Fruit fly (Drosophila melanogaster) whole organism, embryonic: Measurements from ENCODE around the gene CG2652.

ENCODE experiments used
- B-H1 ChIP-seq: fragments of 200-800 bp; sonication (Bioruptor generic); IDR thresholded peaks from 3 replicates; pipeline ENCODE4 v1.3.6; 2022; ENCODE audit warnings: missing biosample characterization, missing genetic modification characterization
- Bgb ChIP-seq: fragments of 200-800 bp; sonication (Bioruptor generic); IDR thresholded peaks from 2 replicates; pipeline ENCODE4 v1.3.6; 2022; ENCODE audit warnings: missing biosample characterization, missing genetic modification characterization; ENCODE audit not compliant: partially characterized antibody
- CG10321 ChIP-seq: fragments of 200-800 bp; sonication (Bioruptor generic); IDR thresholded peaks from 2 replicates; pipeline ENCODE4 v1.3.6; 2022; ENCODE audit warnings: missing biosample characterization, missing genetic modification characterization
- CG12236 ChIP-seq: fragments of 200-800 bp; sonication (Bioruptor generic); optimal IDR thresholded peaks from 2 replicates; lab custom pipeline; 2016; ENCODE audit warnings: missing biosample characterization, missing genetic modification characterization
- CG12769 ChIP-seq: fragments of 200-800 bp; sonication (Bioruptor generic); optimal IDR thresholded peaks from 2 replicates; lab custom pipeline; 2019; ENCODE audit warnings: missing biosample characterization, mild to moderate bottlenecking, missing genetic modification characterization, moderate library complexity
- CG13624 ChIP-seq: fragments of 200-800 bp; sonication (Bioruptor generic); optimal IDR thresholded peaks from 2 replicates; lab custom pipeline; 2016; ENCODE audit warnings: missing biosample characterization, missing genetic modification characterization
- CG17186 ChIP-seq: fragments of 200-800 bp; sonication (Bioruptor generic); optimal IDR thresholded peaks from 3 replicates; lab custom pipeline; 2017; ENCODE audit warnings: missing biosample characterization, missing genetic modification reagents, missing genetic modification characterization
- CG17385 ChIP-seq: fragments of 200-800 bp; sonication (Bioruptor generic); optimal IDR thresholded peaks from 3 replicates; lab custom pipeline; 2018; ENCODE audit warnings: missing biosample characterization, mild to moderate bottlenecking, missing genetic modification characterization
- CG17568 ChIP-seq: fragments of 200-800 bp; sonication (Bioruptor generic); optimal IDR thresholded peaks from 2 replicates; lab custom pipeline; 2018; ENCODE audit warnings: missing biosample characterization, mild to moderate bottlenecking, missing genetic modification characterization, moderate library complexity
- CG2202 ChIP-seq: fragments of 200-800 bp; sonication (Bioruptor generic); optimal IDR thresholded peaks from 2 replicates; lab custom pipeline; 2018; ENCODE audit warnings: missing biosample characterization, mild to moderate bottlenecking, missing genetic modification characterization
- CG2889 ChIP-seq: fragments of 200-800 bp; sonication (Bioruptor generic); IDR thresholded peaks from 3 replicates; pipeline ENCODE4 v1.3.6; 2022; ENCODE audit warnings: missing biosample characterization, missing genetic modification characterization
- CG30431 ChIP-seq: fragments of 200-800 bp; sonication (Bioruptor generic); optimal IDR thresholded peaks from 2 replicates; lab custom pipeline; 2017; ENCODE audit warnings: missing biosample characterization, missing genetic modification characterization
- CG31224 ChIP-seq: fragments of 200-800 bp; sonication (Bioruptor generic); IDR thresholded peaks from 2 replicates; pipeline ENCODE4 v1.3.6; 2022; ENCODE audit warnings: missing biosample characterization, missing genetic modification characterization
- CG34376 ChIP-seq: fragments of 200-800 bp; sonication (Bioruptor generic); optimal IDR thresholded peaks from 2 replicates; lab custom pipeline; 2018; ENCODE audit warnings: missing biosample characterization, mild to moderate bottlenecking, missing genetic modification characterization
- CG4820 ChIP-seq: fragments of 200-800 bp; sonication (Bioruptor generic); optimal IDR thresholded peaks from 3 replicates; lab custom pipeline; 2016; ENCODE audit warnings: missing biosample characterization, missing genetic modification characterization
- CG4854 ChIP-seq: fragments of 200-800 bp; sonication (Bioruptor generic); optimal IDR thresholded peaks from 2 replicates; lab custom pipeline; 2016; ENCODE audit warnings: missing biosample characterization, missing genetic modification characterization, inconsistent platforms
- CG6683 ChIP-seq: fragments of 200-800 bp; sonication (Bioruptor generic); optimal IDR thresholded peaks from 2 replicates; lab custom pipeline; 2017; ENCODE audit warnings: missing biosample characterization, mild to moderate bottlenecking, missing genetic modification characterization, missing genetic modification reagents
- CG6813 ChIP-seq: fragments of 200-800 bp; sonication (Bioruptor generic); optimal IDR thresholded peaks from 2 replicates; lab custom pipeline; 2017; ENCODE audit warnings: missing biosample characterization, missing genetic modification characterization, mild to moderate bottlenecking, moderate library complexity, missing genetic modification reagents
- CG6854 ChIP-seq: fragments of 200-800 bp; sonication (Bioruptor generic); optimal IDR thresholded peaks from 3 replicates; lab custom pipeline; 2017; ENCODE audit warnings: missing biosample characterization, mild to moderate bottlenecking, missing genetic modification characterization
- CG7987 ChIP-seq: fragments of 200-800 bp; sonication (Bioruptor generic); optimal IDR thresholded peaks from 2 replicates; lab custom pipeline; 2018; ENCODE audit warnings: missing biosample characterization, mild to moderate bottlenecking, missing genetic modification characterization, moderate library complexity
- CG8765 ChIP-seq: fragments of 200-800 bp; sonication (Bioruptor generic); IDR thresholded peaks from 2 replicates; pipeline ENCODE4 v1.3.6; 2022; ENCODE audit warnings: missing biosample characterization, missing genetic modification characterization
- CkIIα-i1 ChIP-seq: fragments of 200-800 bp; sonication (Bioruptor generic); IDR thresholded peaks from 2 replicates; pipeline ENCODE4 v1.3.6; 2022; ENCODE audit warnings: missing biosample characterization, missing genetic modification characterization
- CrebB ChIP-seq: fragments of 200-800 bp; sonication (Bioruptor generic); optimal IDR thresholded peaks from 3 replicates; lab custom pipeline; 2018; ENCODE audit warnings: missing biosample characterization, mild to moderate bottlenecking, missing genetic modification characterization
- HLH4C ChIP-seq: fragments of 200-800 bp; sonication (Bioruptor generic); IDR thresholded peaks from 3 replicates; pipeline ENCODE4 v1.3.6; 2022; ENCODE audit warnings: missing biosample characterization, missing genetic modification characterization; ENCODE audit not compliant: partially characterized antibody
- Hand ChIP-seq: fragments of 200-800 bp; sonication (Bioruptor generic); optimal IDR thresholded peaks from 2 replicates; lab custom pipeline; 2017; ENCODE audit warnings: mild to moderate bottlenecking, missing biosample characterization, missing genetic modification reagents, missing genetic modification characterization
- NC2β ChIP-seq: fragments of 200-800 bp; sonication (Bioruptor generic); optimal IDR thresholded peaks from 2 replicates; lab custom pipeline; 2016; ENCODE audit warnings: missing biosample characterization, missing genetic modification characterization
- Spps ChIP-seq: fragments of 200-800 bp; sonication (Bioruptor generic); optimal IDR thresholded peaks from 2 replicates; lab custom pipeline; 2018; ENCODE audit warnings: missing biosample characterization, mild to moderate bottlenecking, missing genetic modification characterization
- Sry-δ ChIP-seq: fragments of 200-800 bp; sonication (Bioruptor generic); optimal IDR thresholded peaks from 2 replicates; lab custom pipeline; 2016; ENCODE audit warnings: missing biosample characterization, missing genetic modification characterization
- Vsx1 ChIP-seq: fragments of 200-800 bp; sonication (Bioruptor generic); optimal IDR thresholded peaks from 2 replicates; lab custom pipeline; 2017; ENCODE audit warnings: missing biosample characterization, mild to moderate bottlenecking, missing genetic modification characterization, missing genetic modification reagents
- cas ChIP-seq: fragments of 200-800 bp; sonication (Bioruptor generic); IDR thresholded peaks from 2 replicates; pipeline ENCODE4 v1.3.6; 2022; ENCODE audit warnings: missing biosample characterization, missing genetic modification characterization
- chif ChIP-seq, 2 experiments: fragments of 200-800 bp; sonication (Bioruptor generic); optimal IDR thresholded peaks; 3 replicates each; lab custom pipeline; 2016; ENCODE audit warnings: missing biosample characterization in 2 of 2, missing genetic modification characterization in 2 of 2
- dan ChIP-seq: fragments of 200-800 bp; sonication (Bioruptor generic); IDR thresholded peaks from 2 replicates; pipeline ENCODE4 v1.3.6; 2022; ENCODE audit warnings: missing biosample characterization, missing genetic modification characterization
- ems ChIP-seq: fragments of 200-800 bp; sonication (Bioruptor generic); optimal IDR thresholded peaks from 3 replicates; lab custom pipeline; 2016; ENCODE audit warnings: missing biosample characterization, missing genetic modification characterization
- ewg ChIP-seq: fragments of 200-800 bp; sonication (Bioruptor generic); optimal IDR thresholded peaks from 3 replicates; lab custom pipeline; 2017; ENCODE audit warnings: mild to moderate bottlenecking, missing biosample characterization, missing genetic modification reagents, missing genetic modification characterization
- fd3F ChIP-seq: fragments of 200-800 bp; sonication (Bioruptor generic); optimal IDR thresholded peaks from 2 replicates; lab custom pipeline; 2018; ENCODE audit warnings: missing biosample characterization, mild to moderate bottlenecking, missing genetic modification characterization, moderate library complexity
- ftz-f1 ChIP-seq: fragments of 200-800 bp; sonication (Bioruptor generic); optimal IDR thresholded peaks from 2 replicates; lab custom pipeline; 2016; ENCODE audit warnings: missing biosample characterization, missing genetic modification characterization
- hth ChIP-seq: fragments of >200 bp; optimal IDR thresholded peaks from 2 replicates; lab custom pipeline; 2017; ENCODE audit warnings: inconsistent platforms
- lola ChIP-seq, 3 experiments: fragments of >200 bp in 2 of 3; fragments of 200-800 bp in 1 of 3; sonication (Bioruptor generic) in 1 of 3; optimal IDR thresholded peaks; 2 replicates each; lab custom pipeline; 2017 to 2019; ENCODE audit warnings: missing biosample characterization in 3 of 3, missing genetic modification characterization in 3 of 3, mild to moderate bottlenecking in 1 of 3, moderate library complexity in 1 of 3
- nerfin-2 ChIP-seq: fragments of 200-800 bp; sonication (Bioruptor generic); IDR thresholded peaks from 2 replicates; pipeline ENCODE4 v1.3.6; 2022; ENCODE audit warnings: missing biosample characterization, missing genetic modification characterization; ENCODE audit not compliant: partially characterized antibody
- org-1 ChIP-seq: fragments of 200-800 bp; sonication (Bioruptor generic); optimal IDR thresholded peaks from 2 replicates; lab custom pipeline; 2017; ENCODE audit warnings: missing biosample characterization, missing genetic modification characterization
- pho ChIP-seq: fragments of 200-800 bp; sonication (Bioruptor generic); optimal IDR thresholded peaks from 2 replicates; lab custom pipeline; 2016; ENCODE audit warnings: missing biosample characterization, missing genetic modification characterization
- pnt ChIP-seq: fragments of 200-800 bp; sonication (Bioruptor generic); optimal IDR thresholded peaks from 3 replicates; lab custom pipeline; 2016; ENCODE audit warnings: missing biosample characterization, missing genetic modification characterization
- pros ChIP-seq: fragments of 200-800 bp; sonication (Bioruptor generic); optimal IDR thresholded peaks from 3 replicates; lab custom pipeline; 2019; ENCODE audit warnings: missing biosample characterization, mild to moderate bottlenecking, missing genetic modification characterization, moderate library complexity
- ro ChIP-seq: fragments of 200-800 bp; sonication (Bioruptor generic); IDR thresholded peaks from 2 replicates; pipeline ENCODE4 v1.3.6; 2022; ENCODE audit warnings: missing biosample characterization, missing genetic modification characterization
- sim ChIP-seq: fragments of 200-800 bp; sonication (Bioruptor generic); IDR thresholded peaks from 2 replicates; pipeline ENCODE4 v1.3.6; 2022; ENCODE audit warnings: missing biosample characterization, missing genetic modification characterization
- sna ChIP-seq: fragments of 200-800 bp; sonication (Bioruptor generic); IDR thresholded peaks from 2 replicates; pipeline ENCODE4 v1.3.6; 2022; ENCODE audit warnings: missing biosample characterization, missing genetic modification characterization; ENCODE audit not compliant: partially characterized antibody
- sob ChIP-seq: fragments of 200-800 bp; sonication (Bioruptor generic); IDR thresholded peaks from 2 replicates; pipeline ENCODE4 v1.3.6; 2022; ENCODE audit warnings: missing biosample characterization, missing genetic modification characterization
- unpg ChIP-seq: fragments of 200-800 bp; sonication (Bioruptor generic); optimal IDR thresholded peaks from 3 replicates; lab custom pipeline; 2018; ENCODE audit warnings: missing biosample characterization, mild to moderate bottlenecking, missing genetic modification characterization, moderate library complexity
- zen ChIP-seq: fragments of 200-800 bp; sonication (Bioruptor generic); optimal IDR thresholded peaks from 3 replicates; lab custom pipeline; 2018; ENCODE audit warnings: missing biosample characterization, mild to moderate bottlenecking, missing genetic modification characterization, moderate library complexity
- zf30C ChIP-seq: fragments of 200-800 bp; sonication (Bioruptor generic); optimal IDR thresholded peaks from 3 replicates; lab custom pipeline; 2018; ENCODE audit warnings: missing biosample characterization, mild to moderate bottlenecking, missing genetic modification characterization
- zfh1 ChIP-seq: fragments of 200-800 bp; sonication (Bioruptor generic); IDR thresholded peaks from 3 replicates; pipeline ENCODE4 v1.3.6; 2022; ENCODE audit warnings: missing biosample characterization, missing genetic modification characterization

The CG2652 gene

dm6 chrX:2732127-2732526 is 49.4 kb upstream of the CG2652 start, which contains the start of the genes ttm50 and CG2712 (continued):
- TF ChIP-seq dan (GFP tag; lab: Robert Waterston, UW) (no peak), CG2202 (no peak), HLH4C (GFP tag; lab: Robert Waterston, UW) (no peak), zen (peak; percentile 40), Spps (no peak), CG30431 (GFP tag; lab: Kevin White, UChicago) (no peak), CG2889 (GFP tag; lab: Robert Waterston, UW) (no peak), ftz-f1 (no peak), sob (GFP tag; lab: Robert Waterston, UW) (peak; percentile 58; the same call in 1 of the 2 replicates), NC2β (GFP tag; lab: Kevin White, UChicago) (no peak), chif (GFP tag; optimal IDR thresholded peaks at IDR 0.05; lab: Kevin White, UChicago) (no peak), CG13624 (GFP tag; lab: Kevin White, UChicago) (no peak), CG10321 (GFP tag; lab: Robert Waterston, UW) (no peak), CG34376 (peak; percentile 28), Bgb (GFP tag; lab: Robert Waterston, UW) (no peak), pho (GFP tag; lab: Kevin White, UChicago) (no peak), org-1 (no peak), CG12236 (GFP tag; lab: Kevin White, UChicago) (no peak), pnt (no peak), cas (GFP tag; lab: Robert Waterston, UW) (no peak), lola (GFP tag; optimal IDR thresholded peaks at IDR 0.05; lab: Kevin White, UChicago) (peak in 1 of 3 experiments; percentile 65), sim (GFP tag; lab: Robert Waterston, UW) (no peak), CG17568 (GFP tag; lab: Kevin White, UChicago) (no peak), CG8765 (GFP tag; lab: Robert Waterston, UW) (no peak), ewg (GFP tag; lab: Kevin White, UChicago) (no peak), CG31224 (GFP tag; lab: Robert Waterston, UW) (0 out of 2 replicates have a peak, but pooled peaks have one; percentile 40), zfh1 (no peak), nerfin-2 (GFP tag; lab: Robert Waterston, UW) (no peak), Hand (GFP tag; lab: Kevin White, UChicago) (no peak), CG17385 (GFP tag; lab: Kevin White, UChicago) (no peak), CG4820 (GFP tag; lab: Kevin White, UChicago) (peak; percentile 5), CG17186 (GFP tag; lab: Kevin White, UChicago) (peak; percentile 94), CG6854 (GFP tag; lab: Kevin White, UChicago) (no peak), CG6683 (GFP tag; lab: Kevin White, UChicago) (peak; percentile 15), pros (GFP tag; lab: Kevin White, UChicago) (no peak), unpg (GFP tag; lab: Kevin White, UChicago) (no peak), sna (no peak), B-H1 (GFP tag; lab: Robert Waterston, UW) (no peak), hth (lab: Kevin White, UChicago) (no peak), Vsx1 (GFP tag; lab: Kevin White, UChicago) (no peak), CG12769 (tag; lab: Kevin White, UChicago) (no peak), ro (GFP tag; lab: Robert Waterston, UW) (no peak), ems (GFP tag; lab: Kevin White, UChicago) (no peak), CG6813 (GFP tag; lab: Kevin White, UChicago) (no peak), fd3F (peak; percentile 27), CG7987 (GFP tag; lab: Kevin White, UChicago) (no peak), Sry-δ (GFP tag; lab: Kevin White, UChicago) (peak; percentile 31), CkIIα-i1 (GFP tag; lab: Robert Waterston, UW) (no peak), zf30C (GFP tag; lab: Kevin White, UChicago) (no peak), CrebB (tag; lab: Kevin White, UChicago) (no peak), CG4854 (GFP tag; lab: Kevin White, UChicago) (no peak)
